Fruit fly (Drosophila melanogaster): Measurements from ENCODE around the gene CG15387.

Gene CG15387

dm6 chr2L:2177312-2177968 lies 48.7 kb downstream of the CG15387 start (continued):
- TF ChIP-seq Chrac-16 (GFP tag; optimal IDR thresholded peaks at IDR 0.05) (no peak), ftz-f1 (GFP tag; optimal IDR thresholded peaks at IDR 0.05) (no peak), psq (GFP tag; optimal IDR thresholded peaks at IDR 0.05) (no peak), CG7839 (tag; optimal IDR thresholded peaks at IDR 0.05) (peak; percentile 46), Gsc (GFP tag; IDR thresholded peaks at IDR 0.05) (no peak), Rx (GFP tag; IDR thresholded peaks at IDR 0.05) (no peak), lilli (GFP tag; optimal IDR thresholded peaks at IDR 0.05) (peak; percentile 64), CG12219 (GFP tag; optimal IDR thresholded peaks at IDR 0.05) (no peak), CG11085 (GFP tag; IDR thresholded peaks at IDR 0.05) (no peak), CG12104 (GFP tag; optimal IDR thresholded peaks at IDR 0.05) (no peak), CG9817 (tag; optimal IDR thresholded peaks at IDR 0.05) (peak; percentile 37), CG14667 (GFP tag; IDR thresholded peaks at IDR 0.05) (no peak), CG11504 (tag; optimal IDR thresholded peaks at IDR 0.05) (peak; percentile 54), slbo (GFP tag; IDR thresholded peaks at IDR 0.05) (peak; percentile 72), klu (GFP tag; IDR thresholded peaks at IDR 0.05) (no peak), nau (GFP tag; optimal IDR thresholded peaks at IDR 0.05) (peak; percentile 38), CG18262 (tag; optimal IDR thresholded peaks at IDR 0.05) (peak; percentile 37), maf-S (GFP tag; optimal IDR thresholded peaks at IDR 0.05) (no peak), CG13424 (tag; optimal IDR thresholded peaks at IDR 0.05) (peak; percentile 20), B-H1 (GFP tag; IDR thresholded peaks at IDR 0.05) (no peak), CG9215 (GFP tag; IDR thresholded peaks at IDR 0.05) (0 out of 2 replicates have a peak, but pooled peaks have one; percentile 31), corto (GFP tag; optimal IDR thresholded peaks at IDR 0.05) (peak; percentile 53), pros (GFP tag; optimal IDR thresholded peaks at IDR 0.05) (peak; percentile 6), Pdp1 (GFP tag; optimal IDR thresholded peaks at IDR 0.05) (peak; percentile 47 to 59), kay (GFP tag; optimal IDR thresholded peaks at IDR 0.05) (no peak), CG8924 (tag; optimal IDR thresholded peaks at IDR 0.05) (no peak), Sry-δ (GFP tag; optimal IDR thresholded peaks at IDR 0.05) (no peak), CG11695 (GFP tag; IDR thresholded peaks at IDR 0.05) (no peak), Ada2b (GFP tag; IDR thresholded peaks at IDR 0.05) (peak; percentile 61), CG1603 (tag; optimal IDR thresholded peaks at IDR 0.05) (peak; percentile 24), zen (tag; optimal IDR thresholded peaks at IDR 0.05) (no peak), CG4707 (GFP tag; optimal IDR thresholded peaks at IDR 0.05) (peak; percentile 77), Sry-β (GFP tag; optimal IDR thresholded peaks at IDR 0.05) (no peak), sr (GFP tag; IDR thresholded peaks at IDR 0.05) (no peak), tx (GFP tag; optimal IDR thresholded peaks at IDR 0.05) (peak; percentile 21), CG8944 (GFP tag; optimal IDR thresholded peaks at IDR 0.05) (peak; percentile 35), Spps (tag; optimal IDR thresholded peaks at IDR 0.05) (no peak), Taf1 (GFP tag; IDR thresholded peaks at IDR 0.05) (peak; percentile 45; the same call in 1 of the 2 replicates), CG8290 (GFP tag; optimal IDR thresholded peaks at IDR 0.05) (no peak), CG8290 (tag; optimal IDR thresholded peaks at IDR 0.05) (peak in 1 of 2 experiments; percentile 40), CG12236 (GFP tag; optimal IDR thresholded peaks at IDR 0.05) (peak; percentile 1), Bdp1 (GFP tag; optimal IDR thresholded peaks at IDR 0.05) (no peak), slp2 (GFP tag; optimal IDR thresholded peaks at IDR 0.05) (no peak), ATbp (GFP tag; optimal IDR thresholded peaks at IDR 0.05) (no peak), usp (GFP tag; optimal IDR thresholded peaks at IDR 0.05) (no peak), CG12659 (GFP tag; optimal IDR thresholded peaks at IDR 0.05) (peak; percentile 45), zf30C (GFP tag; optimal IDR thresholded peaks at IDR 0.05) (no peak), jigr1 (GFP tag; IDR thresholded peaks at IDR 0.05) (no peak), grn (GFP tag; optimal IDR thresholded peaks at IDR 0.05) (peak; percentile 63), ase (GFP tag; IDR thresholded peaks at IDR 0.05) (no peak), btn (GFP tag; optimal IDR thresholded peaks at IDR 0.05) (no peak), Lim3 (GFP tag; IDR thresholded peaks at IDR 0.05) (no peak)

Measured in whole organism, embryonic.